Fruit fly (Drosophila melanogaster): Measurements from ENCODE around the gene rst.

The rst gene

DNA sequence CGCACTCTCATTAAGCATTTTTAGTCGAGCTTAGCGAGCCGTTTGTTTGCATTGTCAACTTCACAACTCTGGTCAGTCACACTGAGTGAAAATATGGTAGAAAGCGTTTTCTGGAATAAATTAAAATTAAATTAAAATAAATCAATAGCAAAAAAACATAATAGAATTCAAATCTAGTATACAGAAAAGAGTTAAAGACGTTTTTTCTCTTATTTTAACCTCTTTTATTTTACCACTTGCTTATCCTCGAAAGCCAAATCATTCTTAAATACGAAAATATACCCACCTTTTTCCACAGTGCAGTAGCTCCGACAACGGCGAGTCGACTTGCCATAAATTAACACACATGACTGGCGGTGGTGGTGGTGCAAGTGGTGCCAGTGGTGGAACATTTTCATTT is 22.0 kb downstream of the rst start:
- no peak for TF ChIP-seq CG9705 (GFP tag; optimal IDR thresholded peaks at IDR 0.05)
- TF ChIP-seq Jra (GFP tag; optimal IDR thresholded peaks at IDR 0.05) = no peak
- TF ChIP-seq Hr78 (GFP tag; optimal IDR thresholded peaks at IDR 0.05) = no peak
- TF ChIP-seq ey (GFP tag; optimal IDR thresholded peaks at IDR 0.05) = no peak
- TF ChIP-seq woc (GFP tag; optimal IDR thresholded peaks at IDR 0.05) = no peak
- peak; percentile 29 for TF ChIP-seq h (GFP tag; optimal IDR thresholded peaks at IDR 0.05)
- TF ChIP-seq jim (GFP tag; optimal IDR thresholded peaks at IDR 0.05) = no peak
- no peak for TF ChIP-seq br (GFP tag; optimal IDR thresholded peaks at IDR 0.05)
- no peak for TF ChIP-seq dl (GFP tag; optimal IDR thresholded peaks at IDR 0.05; ENCODE audit: insufficient read depth in 1 of 2, partially characterized antibody in 2 of 2)
- TF ChIP-seq sv (GFP tag; optimal IDR thresholded peaks at IDR 0.05) = no peak
- TF ChIP-seq Dfd (GFP tag; optimal IDR thresholded peaks at IDR 0.05) = no peak
- TF ChIP-seq Sp1 (GFP tag; optimal IDR thresholded peaks at IDR 0.05) = peak; percentile 19
- no peak for TF ChIP-seq Rel (GFP tag; optimal IDR thresholded peaks at IDR 0.05)
- TF ChIP-seq Rel (tag; optimal IDR thresholded peaks at IDR 0.05) = no peak
- TF ChIP-seq dsf (GFP tag; optimal IDR thresholded peaks at IDR 0.05; ENCODE audit: borderline replicate concordance) = no peak
- TF ChIP-seq pan (optimal IDR thresholded peaks at IDR 0.05) = no peak
- TF ChIP-seq psq (GFP tag; optimal IDR thresholded peaks at IDR 0.05) = peak; percentile 30
- no peak for TF ChIP-seq Hnf4 (GFP tag; optimal IDR thresholded peaks at IDR 0.05)
- TF ChIP-seq CG32264 (GFP tag; optimal IDR thresholded peaks at IDR 0.05) = no peak
- TF ChIP-seq rgr (GFP tag; optimal IDR thresholded peaks at IDR 0.05) = peak; percentile 28
- no peak for TF ChIP-seq sage (GFP tag; optimal IDR thresholded peaks at IDR 0.05)
- no peak for TF ChIP-seq N (GFP tag; optimal IDR thresholded peaks at IDR 0.05)
- no peak for TF ChIP-seq Mio (GFP tag; optimal IDR thresholded peaks at IDR 0.05)
- no peak for TF ChIP-seq Vsx2 (GFP tag; optimal IDR thresholded peaks at IDR 0.05; ENCODE audit: partially characterized antibody)
- no peak for TF ChIP-seq Hr83 (GFP tag; optimal IDR thresholded peaks at IDR 0.05; ENCODE audit: poor library complexity, severe bottlenecking)
- no peak for TF ChIP-seq dmrt93B (GFP tag; optimal IDR thresholded peaks at IDR 0.05)
- TF ChIP-seq foxo (GFP tag; optimal IDR thresholded peaks at IDR 0.05) = peak in 1 of 2 experiments; percentile 48
- peak; percentile 21 for TF ChIP-seq HLH106 (tag; optimal IDR thresholded peaks at IDR 0.05)
- TF ChIP-seq usp (GFP tag; optimal IDR thresholded peaks at IDR 0.05) = no peak
- peak; percentile 39 for TF ChIP-seq fru (GFP tag; optimal IDR thresholded peaks at IDR 0.05)
- TF ChIP-seq GATAd (GFP tag; optimal IDR thresholded peaks at IDR 0.05) = no peak
- TF ChIP-seq Abd-B (GFP tag; optimal IDR thresholded peaks at IDR 0.05) = no peak
- no peak for TF ChIP-seq OdsH (GFP tag; optimal IDR thresholded peaks at IDR 0.05)
- TF ChIP-seq tai (GFP tag; optimal IDR thresholded peaks at IDR 0.05) = no peak
- TF ChIP-seq Dif (GFP tag; optimal IDR thresholded peaks at IDR 0.05; ENCODE audit: partially characterized antibody) = no peak
- TF ChIP-seq brk (GFP tag; optimal IDR thresholded peaks at IDR 0.05) = no peak
- no peak for TF ChIP-seq CrebA (GFP tag; optimal IDR thresholded peaks at IDR 0.05; ENCODE audit: borderline replicate concordance)
- no peak for TF ChIP-seq lola (GFP tag; optimal IDR thresholded peaks at IDR 0.05)
- no peak for TF ChIP-seq Myc (optimal IDR thresholded peaks at IDR 0.05)

DNA sequence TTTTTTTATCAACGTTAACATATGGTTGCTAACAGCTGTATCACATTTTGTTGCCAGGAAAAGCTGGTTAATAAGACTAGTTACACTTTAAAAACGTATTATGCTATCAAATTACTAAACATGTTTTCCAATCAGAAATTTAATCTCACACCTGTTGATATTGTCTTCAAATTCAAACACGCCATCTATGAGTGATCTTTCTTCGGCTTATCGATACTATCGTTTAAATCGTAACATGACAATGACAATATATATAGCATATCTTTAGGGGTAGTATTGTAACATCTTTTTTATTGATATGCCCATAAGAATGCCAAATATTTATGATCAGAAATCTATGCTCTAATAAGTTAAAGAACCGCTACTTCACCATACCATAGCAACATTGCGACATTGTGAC is 24.5 kb downstream of the rst start:
- no peak for TF ChIP-seq ey (GFP tag; optimal IDR thresholded peaks at IDR 0.05)
- no peak for TF ChIP-seq Rel (GFP tag; optimal IDR thresholded peaks at IDR 0.05)
- TF ChIP-seq Rel (tag; optimal IDR thresholded peaks at IDR 0.05) = no peak
- TF ChIP-seq pan (optimal IDR thresholded peaks at IDR 0.05) = no peak
- TF ChIP-seq Myc (optimal IDR thresholded peaks at IDR 0.05) = peak; percentile 62
- TF ChIP-seq sv (GFP tag; optimal IDR thresholded peaks at IDR 0.05) = no peak

DNA sequence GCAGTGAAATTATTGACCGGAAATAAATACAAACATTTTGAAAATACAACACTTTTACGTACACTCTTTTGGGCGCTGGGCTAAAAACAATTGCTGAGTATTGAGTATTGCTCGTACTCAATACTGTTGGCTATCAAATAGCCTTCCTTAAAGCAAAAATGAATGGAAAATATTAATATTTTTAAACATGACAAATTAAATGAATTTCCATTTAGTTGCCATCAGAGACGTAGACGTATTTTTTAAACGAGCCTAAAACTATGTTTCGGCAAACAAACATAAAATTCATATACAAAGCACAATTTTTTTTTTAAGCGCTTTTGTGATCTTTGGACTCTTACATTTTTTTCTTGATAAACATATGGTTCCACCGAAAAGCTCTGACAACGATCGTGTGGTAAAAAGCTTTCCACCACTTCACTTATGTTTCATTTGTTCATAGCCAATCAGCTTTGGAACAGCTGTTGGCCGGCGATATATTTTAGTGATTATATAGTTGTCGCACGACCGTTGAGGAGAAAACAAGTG is 26.0 kb downstream of the rst start, which contains the start of gene CG3603:
Gene CG3603, plus strand, starts transcription at position 490 of the 528 bp plus-strand sequence.
- TF ChIP-seq Myc (optimal IDR thresholded peaks at IDR 0.05) (peak; percentile 38), rgr (GFP tag; optimal IDR thresholded peaks at IDR 0.05) (peak; percentile 53), Dif (GFP tag; optimal IDR thresholded peaks at IDR 0.05; ENCODE audit: partially characterized antibody) (no peak), brk (GFP tag; optimal IDR thresholded peaks at IDR 0.05) (peak; percentile 20), fru (GFP tag; optimal IDR thresholded peaks at IDR 0.05) (peak; percentile 31), foxo (GFP tag; optimal IDR thresholded peaks at IDR 0.05) (peak in 1 of 2 experiments; percentile 11), dl (GFP tag; optimal IDR thresholded peaks at IDR 0.05; ENCODE audit: insufficient read depth in 1 of 2, partially characterized antibody in 2 of 2) (no peak), Rel (GFP tag; optimal IDR thresholded peaks at IDR 0.05) (peak; percentile 44), Rel (tag; optimal IDR thresholded peaks at IDR 0.05) (no peak), HLH106 (tag; optimal IDR thresholded peaks at IDR 0.05) (peak; percentile 18), woc (GFP tag; optimal IDR thresholded peaks at IDR 0.05) (no peak), Sp1 (GFP tag; optimal IDR thresholded peaks at IDR 0.05) (peak; percentile 50), CrebA (GFP tag; optimal IDR thresholded peaks at IDR 0.05; ENCODE audit: borderline replicate concordance) (peak; percentile 86), CG9705 (GFP tag; optimal IDR thresholded peaks at IDR 0.05) (peak; percentile 42), Hnf4 (GFP tag; optimal IDR thresholded peaks at IDR 0.05) (peak; percentile 96), dmrt93B (GFP tag; optimal IDR thresholded peaks at IDR 0.05) (peak; percentile 49), h (GFP tag; optimal IDR thresholded peaks at IDR 0.05) (peak; percentile 29)

All from whole organism, wandering third instar larva.